Fruit fly (Drosophila melanogaster) whole organism, embryonic: Measurements from ENCODE around the gene CG13891.

Experiments used
- CG10267 ChIP-seq: fragments of 200-800 bp; sonication (Bioruptor generic); optimal IDR thresholded peaks from 2 replicates; lab custom pipeline; 2018; ENCODE audit warnings: missing biosample characterization, mild to moderate bottlenecking, missing genetic modification characterization, moderate library complexity
- CG10543 ChIP-seq: fragments of 200-800 bp; sonication (Bioruptor generic); optimal IDR thresholded peaks from 3 replicates; lab custom pipeline; 2017; ENCODE audit warnings: missing biosample characterization, mild to moderate bottlenecking, missing genetic modification characterization, moderate library complexity
- CG1233 ChIP-seq: fragments of 200-800 bp; sonication (Bioruptor generic); optimal IDR thresholded peaks from 4 replicates; lab custom pipeline; 2018; ENCODE audit warnings: missing biosample characterization, mild to moderate bottlenecking, missing genetic modification characterization
- CG12391 ChIP-seq: fragments of 200-800 bp; sonication (Bioruptor generic); optimal IDR thresholded peaks from 3 replicates; lab custom pipeline; 2018; ENCODE audit warnings: missing biosample characterization, mild to moderate bottlenecking, missing genetic modification characterization, moderate library complexity
- CG12659 ChIP-seq: fragments of 200-800 bp; sonication (Bioruptor generic); optimal IDR thresholded peaks from 3 replicates; lab custom pipeline; 2017; ENCODE audit warnings: mild to moderate bottlenecking, missing biosample characterization, missing genetic modification reagents, missing genetic modification characterization
- CG13424 ChIP-seq: fragments of 200-800 bp; sonication (Bioruptor generic); optimal IDR thresholded peaks from 2 replicates; lab custom pipeline; 2019; ENCODE audit warnings: missing biosample characterization, mild to moderate bottlenecking, missing genetic modification characterization, moderate library complexity
- CG14710 ChIP-seq: fragments of 200-800 bp; sonication (Bioruptor generic); optimal IDR thresholded peaks from 3 replicates; lab custom pipeline; 2019; ENCODE audit warnings: missing biosample characterization, mild to moderate bottlenecking, missing genetic modification characterization, moderate library complexity
- CG15601 ChIP-seq: fragments of 200-800 bp; sonication (Bioruptor generic); optimal IDR thresholded peaks from 3 replicates; lab custom pipeline; 2019; ENCODE audit warnings: missing biosample characterization, mild to moderate bottlenecking, missing genetic modification characterization, moderate library complexity
- CG16779 ChIP-seq: fragments of 200-800 bp; sonication (Bioruptor generic); IDR thresholded peaks from 2 replicates; pipeline ENCODE4 v1.3.6; 2022; ENCODE audit warnings: missing biosample characterization, missing genetic modification characterization
- CG17359 ChIP-seq: fragments of 200-800 bp; sonication (Bioruptor generic); optimal IDR thresholded peaks from 3 replicates; lab custom pipeline; 2018; ENCODE audit warnings: missing biosample characterization, mild to moderate bottlenecking, missing genetic modification characterization, moderate library complexity
- CG17385 ChIP-seq: fragments of 200-800 bp; sonication (Bioruptor generic); optimal IDR thresholded peaks from 3 replicates; lab custom pipeline; 2018; ENCODE audit warnings: missing biosample characterization, mild to moderate bottlenecking, missing genetic modification characterization
- CG1792 ChIP-seq: fragments of 200-800 bp; sonication (Bioruptor generic); optimal IDR thresholded peaks from 2 replicates; lab custom pipeline; 2016; ENCODE audit warnings: missing biosample characterization, missing genetic modification characterization
- CG18599 ChIP-seq: fragments of 200-800 bp; sonication (Bioruptor generic); optimal IDR thresholded peaks from 3 replicates; lab custom pipeline; 2017; ENCODE audit warnings: missing biosample characterization, missing genetic modification characterization, mild to moderate bottlenecking, moderate library complexity, missing genetic modification reagents
- CG2120 ChIP-seq: fragments of 200-800 bp; sonication (Bioruptor generic); optimal IDR thresholded peaks from 3 replicates; lab custom pipeline; 2016; ENCODE audit warnings: missing biosample characterization, missing genetic modification characterization
- CG2678 ChIP-seq: fragments of 200-800 bp; sonication (Bioruptor generic); optimal IDR thresholded peaks from 3 replicates; lab custom pipeline; 2019; ENCODE audit warnings: missing biosample characterization, mild to moderate bottlenecking, missing genetic modification characterization, moderate library complexity
- CG31441 ChIP-seq: fragments of 200-800 bp; sonication (Bioruptor generic); IDR thresholded peaks from 2 replicates; pipeline ENCODE4 v1.3.6; 2022; ENCODE audit warnings: missing biosample characterization, missing genetic modification characterization
- CG34224 ChIP-seq: fragments of 200-800 bp; sonication (Bioruptor generic); IDR thresholded peaks from 3 replicates; pipeline ENCODE4 v1.3.6; 2022; ENCODE audit warnings: missing biosample characterization, missing genetic modification characterization; ENCODE audit not compliant: partially characterized antibody
- CG3847 ChIP-seq: fragments of 200-800 bp; sonication (Bioruptor generic); IDR thresholded peaks from 2 replicates; pipeline ENCODE4 v1.3.6; 2022; ENCODE audit warnings: missing biosample characterization, missing genetic modification characterization
- CG43689 ChIP-seq: fragments of 200-800 bp; sonication (Bioruptor generic); IDR thresholded peaks from 2 replicates; pipeline ENCODE4 v1.3.6; 2022; ENCODE audit warnings: missing biosample characterization, missing genetic modification characterization
- CG7556 ChIP-seq: fragments of 200-800 bp; sonication (Bioruptor generic); optimal IDR thresholded peaks from 2 replicates; lab custom pipeline; 2017; ENCODE audit warnings: missing biosample characterization, mild to moderate bottlenecking, missing genetic modification characterization
- CG7839 ChIP-seq: fragments of 200-800 bp; sonication (Bioruptor generic); optimal IDR thresholded peaks from 3 replicates; lab custom pipeline; 2018; ENCODE audit warnings: missing biosample characterization, mild to moderate bottlenecking, missing genetic modification characterization, moderate library complexity
- CG8924 ChIP-seq: fragments of 200-800 bp; optimal IDR thresholded peaks from 3 replicates; lab custom pipeline; 2019; ENCODE audit warnings: missing biosample characterization, mild to moderate bottlenecking, missing genetic modification characterization, moderate library complexity
- CG9817 ChIP-seq: fragments of 200-800 bp; sonication (Bioruptor generic); optimal IDR thresholded peaks from 2 replicates; lab custom pipeline; 2018; ENCODE audit warnings: missing biosample characterization, mild to moderate bottlenecking, missing genetic modification characterization, moderate library complexity
- Fer3 ChIP-seq: fragments of 200-800 bp; sonication (Bioruptor generic); optimal IDR thresholded peaks from 2 replicates; lab custom pipeline; 2018; ENCODE audit warnings: missing biosample characterization, mild to moderate bottlenecking, missing genetic modification characterization, moderate library complexity
- Hr78 ChIP-seq, 2 experiments: fragments of 200-800 bp in 1 of 2; fragments of >200 bp in 1 of 2; sonication (Bioruptor generic) in 1 of 2; optimal IDR thresholded peaks; 2 replicates each; lab custom pipeline; 2017 to 2019; ENCODE audit warnings: missing biosample characterization in 2 of 2, missing genetic modification characterization in 2 of 2, mild to moderate bottlenecking in 1 of 2, moderate library complexity in 1 of 2
- Neu2 ChIP-seq: fragments of 200-800 bp; sonication (Bioruptor generic); optimal IDR thresholded peaks from 3 replicates; lab custom pipeline; 2016; ENCODE audit warnings: missing biosample characterization, missing genetic modification characterization, borderline replicate concordance
- NfI ChIP-seq: fragments of 200-800 bp; sonication (Bioruptor generic); optimal IDR thresholded peaks from 3 replicates; lab custom pipeline; 2018; ENCODE audit warnings: missing biosample characterization, mild to moderate bottlenecking, missing genetic modification characterization, moderate library complexity
- Oli ChIP-seq: fragments of 200-800 bp; sonication (Bioruptor generic); optimal IDR thresholded peaks from 2 replicates; lab custom pipeline; 2018; ENCODE audit warnings: missing biosample characterization, mild to moderate bottlenecking, missing genetic modification characterization, moderate library complexity
- PHDP ChIP-seq: fragments of 200-800 bp; sonication (Bioruptor generic); optimal IDR thresholded peaks from 3 replicates; lab custom pipeline; 2018; ENCODE audit warnings: missing biosample characterization, mild to moderate bottlenecking, missing genetic modification characterization, moderate library complexity
- Ravus ChIP-seq: fragments of 200-800 bp; sonication (Bioruptor generic); IDR thresholded peaks from 2 replicates; pipeline ENCODE4 v1.3.6; 2022; ENCODE audit warnings: missing biosample characterization, missing genetic modification characterization
- Rfx ChIP-seq: fragments of 200-800 bp; sonication (Bioruptor generic); IDR thresholded peaks from 2 replicates; pipeline ENCODE4 v1.3.6; 2022; ENCODE audit warnings: missing biosample characterization, missing genetic modification characterization
- Xbp1 ChIP-seq: fragments of 200-800 bp; sonication (Bioruptor generic); optimal IDR thresholded peaks from 3 replicates; lab custom pipeline; 2016; ENCODE audit warnings: missing biosample characterization, mild to moderate bottlenecking, missing genetic modification characterization
- abd-A ChIP-seq: fragments of 200-800 bp; sonication (Bioruptor generic); optimal IDR thresholded peaks from 3 replicates; lab custom pipeline; 2019; ENCODE audit warnings: missing biosample characterization, mild to moderate bottlenecking, missing genetic modification characterization, moderate library complexity
- bcd ChIP-seq: fragments of 200-800 bp; sonication (Bioruptor generic); optimal IDR thresholded peaks from 2 replicates; lab custom pipeline; 2017; ENCODE audit warnings: missing biosample characterization, mild to moderate bottlenecking, missing genetic modification characterization
- bsh ChIP-seq, 2 experiments: fragments of 200-800 bp; sonication (Bioruptor generic); optimal IDR thresholded peaks; 2 replicates each; lab custom pipeline; 2017 to 2018; ENCODE audit warnings: mild to moderate bottlenecking in 2 of 2, missing biosample characterization in 2 of 2, missing genetic modification characterization in 2 of 2, moderate library complexity in 1 of 2
- dmrt99B ChIP-seq: fragments of 200-800 bp; sonication (Bioruptor generic); optimal IDR thresholded peaks from 2 replicates; lab custom pipeline; 2018; ENCODE audit warnings: missing biosample characterization, mild to moderate bottlenecking, missing genetic modification characterization, moderate library complexity
- gem ChIP-seq: fragments of 200-800 bp; sonication (Bioruptor generic); optimal IDR thresholded peaks from 2 replicates; lab custom pipeline; 2019; ENCODE audit warnings: missing biosample characterization, mild to moderate bottlenecking, missing genetic modification characterization, moderate library complexity
- grau ChIP-seq: fragments of 200-800 bp; optimal IDR thresholded peaks from 3 replicates; lab custom pipeline; 2019; ENCODE audit warnings: missing biosample characterization, mild to moderate bottlenecking, missing genetic modification characterization, moderate library complexity
- ind ChIP-seq: fragments of 200-800 bp; sonication (Bioruptor generic); optimal IDR thresholded peaks from 3 replicates; lab custom pipeline; 2016; ENCODE audit warnings: missing biosample characterization, missing genetic modification characterization
- nerfin-1 ChIP-seq: fragments of 200-800 bp; sonication (Bioruptor generic); optimal IDR thresholded peaks from 3 replicates; lab custom pipeline; 2019; ENCODE audit warnings: missing biosample characterization, mild to moderate bottlenecking, missing genetic modification characterization, moderate library complexity
- nmo ChIP-seq: fragments of 200-800 bp; sonication (Bioruptor generic); optimal IDR thresholded peaks from 2 replicates; lab custom pipeline; 2018; ENCODE audit warnings: missing biosample characterization, mild to moderate bottlenecking, missing genetic modification characterization, moderate library complexity
- phol ChIP-seq: fragments of 200-800 bp; sonication (Bioruptor generic); optimal IDR thresholded peaks from 3 replicates; lab custom pipeline; 2018; ENCODE audit warnings: missing biosample characterization, mild to moderate bottlenecking, missing genetic modification characterization, moderate library complexity
- pum ChIP-seq: fragments of 200-800 bp; sonication (Bioruptor generic); optimal IDR thresholded peaks from 2 replicates; lab custom pipeline; 2016; ENCODE audit warnings: missing biosample characterization, missing genetic modification characterization
- scrt ChIP-seq: fragments of 200-800 bp; sonication (Bioruptor generic); optimal IDR thresholded peaks from 2 replicates; lab custom pipeline; 2018; ENCODE audit warnings: missing biosample characterization, mild to moderate bottlenecking, missing genetic modification characterization, moderate library complexity
- sens ChIP-seq: fragments of 200-800 bp; sonication (Bioruptor generic); peaks from one replicate; lab custom pipeline; 2016; ENCODE audit warnings: missing biosample characterization, missing genetic modification characterization
- sisA ChIP-seq: fragments of 200-800 bp; sonication (Bioruptor generic); IDR thresholded peaks from 2 replicates; pipeline ENCODE4 v1.3.6; 2022; ENCODE audit warnings: missing biosample characterization, missing genetic modification characterization
- unpg ChIP-seq: fragments of 200-800 bp; sonication (Bioruptor generic); optimal IDR thresholded peaks from 3 replicates; lab custom pipeline; 2018; ENCODE audit warnings: missing biosample characterization, mild to moderate bottlenecking, missing genetic modification characterization, moderate library complexity
- vfl ChIP-seq: fragments of 200-800 bp; sonication (Bioruptor generic); optimal IDR thresholded peaks from 2 replicates; lab custom pipeline; 2016; ENCODE audit warnings: missing biosample characterization, missing genetic modification characterization
- zf30C ChIP-seq: fragments of 200-800 bp; sonication (Bioruptor generic); optimal IDR thresholded peaks from 3 replicates; lab custom pipeline; 2018; ENCODE audit warnings: missing biosample characterization, mild to moderate bottlenecking, missing genetic modification characterization

CG13891 gene

DNA sequence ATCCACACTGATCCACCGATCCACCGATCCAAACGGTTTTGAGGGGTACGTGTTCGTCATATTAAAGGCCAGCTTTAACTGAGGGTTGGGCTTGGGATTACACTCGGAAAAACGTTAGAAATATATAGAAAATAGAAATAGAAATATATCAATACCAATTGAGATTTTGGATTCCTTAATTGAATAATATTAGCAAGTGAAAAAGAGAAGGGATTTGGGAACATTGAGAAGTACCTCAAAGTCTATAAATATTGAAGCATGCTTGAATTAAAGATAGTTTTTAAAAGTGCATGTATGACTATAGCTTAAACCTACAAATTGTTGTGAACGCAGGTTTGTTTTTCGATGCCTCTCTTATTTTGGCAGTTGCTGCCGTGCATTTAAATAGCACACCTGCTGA is 38.5 kb downstream of the CG13891 start:
- TF ChIP-seq phol (tag; lab: Kevin White, UChicago) = peak; percentile 44
- no peak for TF ChIP-seq ind
- TF ChIP-seq CG2120 (GFP tag; lab: Kevin White, UChicago) = peak; percentile 12
- peak; percentile 10 for TF ChIP-seq bcd (GFP tag; lab: Kevin White, UChicago)
- TF ChIP-seq CG17385 (GFP tag; lab: Kevin White, UChicago) = peak; percentile 26
- TF ChIP-seq Fer3 (tag; lab: Kevin White, UChicago) = peak; percentile 19
- no peak for TF ChIP-seq pum (GFP tag; lab: Kevin White, UChicago)
- TF ChIP-seq grau (tag; lab: Kevin White, UChicago) = peak; percentile 55
- TF ChIP-seq CG15601 (tag; lab: Kevin White, UChicago) = peak; percentile 14
- peak; percentile 16 for TF ChIP-seq CG14710 (tag; lab: Kevin White, UChicago)
- TF ChIP-seq CG10543 (GFP tag; lab: Kevin White, UChicago) = peak; percentile 2
- TF ChIP-seq dmrt99B (tag; lab: Kevin White, UChicago) = peak; percentile 40
- peak; percentile 6 for TF ChIP-seq Xbp1 (GFP tag; lab: Kevin White, UChicago)
- TF ChIP-seq scrt = no peak
- TF ChIP-seq CG1233 (GFP tag; lab: Kevin White, UChicago) = no peak
- TF ChIP-seq sisA = no peak; the same call in 1 of the 2 replicates
- TF ChIP-seq nerfin-1 (tag; lab: Kevin White, UChicago) = no peak
- no peak for TF ChIP-seq vfl (GFP tag; lab: Kevin White, UChicago)
- TF ChIP-seq CG13424 (tag; lab: Kevin White, UChicago) = peak; percentile 54
- TF ChIP-seq Rfx = 0 out of 2 replicates have a peak, but pooled peaks have one; percentile 22
- peak; percentile 48 for TF ChIP-seq sens
- peak; percentile 64 for TF ChIP-seq CG2678
- TF ChIP-seq unpg = peak; percentile 45
- TF ChIP-seq CG12659 (GFP tag; lab: Kevin White, UChicago) = peak; percentile 5
- TF ChIP-seq CG9817 (tag; lab: Kevin White, UChicago) = peak; percentile 29
- TF ChIP-seq NfI (GFP tag; lab: Kevin White, UChicago) = peak; percentile 0
- TF ChIP-seq abd-A = no peak
- peak; percentile 24; the same call in 1 of the 2 replicates for TF ChIP-seq CG31441 (GFP tag; lab: Robert Waterston, UW)
- TF ChIP-seq CG34224 = no peak
- TF ChIP-seq Neu2 = no peak
- TF ChIP-seq CG7556 (GFP tag; lab: Kevin White, UChicago) = peak; percentile 8
- TF ChIP-seq CG1792 (GFP tag; lab: Kevin White, UChicago) = no peak
- TF ChIP-seq CG43689 = no peak
- TF ChIP-seq CG3847 = no peak
- peak; percentile 32 for TF ChIP-seq nmo
- peak; percentile 8 for TF ChIP-seq CG18599
- TF ChIP-seq CG7839 (tag; lab: Kevin White, UChicago) = peak; percentile 44
- peak in 1 of 2 experiments; percentile 49 for TF ChIP-seq bsh (GFP tag; optimal IDR thresholded peaks at IDR 0.05; lab: Kevin White, UChicago)
- peak; percentile 62 for TF ChIP-seq gem (tag; lab: Kevin White, UChicago)
- TF ChIP-seq PHDP (tag; lab: Kevin White, UChicago) = peak; percentile 29
- no peak for TF ChIP-seq CG16779
- TF ChIP-seq Ravus (GFP tag; lab: Robert Waterston, UW) = no peak
- TF ChIP-seq CG8924 (tag; lab: Kevin White, UChicago) = peak; percentile 11
- TF ChIP-seq CG10267 (tag; lab: Kevin White, UChicago) = peak; percentile 11
- TF ChIP-seq zf30C (GFP tag; lab: Kevin White, UChicago) = peak; percentile 13
- TF ChIP-seq CG12391 (tag; lab: Kevin White, UChicago) = peak; percentile 25
- peak; percentile 34 for TF ChIP-seq Oli
- TF ChIP-seq CG17359 (tag; lab: Kevin White, UChicago) = peak; percentile 16
- TF ChIP-seq Hr78 (GFP tag; optimal IDR thresholded peaks at IDR 0.05; lab: Kevin White, UChicago) = no peak
